Worm (Caenorhabditis elegans): ENCODE measurements around the gene ced-5.

The ced-5 gene

ce11 chrIV:10503750-10504232 is 19.9 kb downstream of the ced-5 start (continued):
- no peak for TF ChIP-seq dpl-1 (GFP tag; optimal IDR thresholded peaks at IDR 0.05)
- TF ChIP-seq nfya-2 (GFP tag; IDR thresholded peaks at IDR 0.05) = no peak
- no peak for TF ChIP-seq efl-1 (GFP tag; optimal IDR thresholded peaks at IDR 0.05)
- no peak for TF ChIP-seq pbrm-1 (GFP tag; IDR thresholded peaks at IDR 0.05)
- TF ChIP-seq bed-2 (GFP tag; IDR thresholded peaks at IDR 0.05) = no peak
- no peak for TF ChIP-seq ceh-40 (GFP tag; IDR thresholded peaks at IDR 0.05)
- peak; percentile 71 for TF ChIP-seq ceh-27 (GFP tag; optimal IDR thresholded peaks at IDR 0.05)
- TF ChIP-seq hsf-1 (GFP tag; IDR thresholded peaks at IDR 0.05) = no peak
- no peak for TF ChIP-seq Y95B8A.8 (GFP tag; IDR thresholded peaks at IDR 0.05)
- peak; percentile 73 for TF ChIP-seq egrh-3 (GFP tag; IDR thresholded peaks at IDR 0.05)
- no peak for TF ChIP-seq rec-8 (tag; optimal IDR thresholded peaks at IDR 0.05)
- no peak for TF ChIP-seq F37B4.10 (GFP tag; IDR thresholded peaks at IDR 0.05)
- no peak for TF ChIP-seq die-1 (tag; optimal IDR thresholded peaks at IDR 0.05)
- peak; percentile 29 for TF ChIP-seq lin-40 (tag; optimal IDR thresholded peaks at IDR 0.05)
- TF ChIP-seq ceh-100 (GFP tag; IDR thresholded peaks at IDR 0.05) = no peak
- TF ChIP-seq madf-8 (GFP tag; conservative IDR thresholded peaks at IDR 0.05) = no peak
- no peak for TF ChIP-seq sptf-2 (GFP tag; optimal IDR thresholded peaks at IDR 0.05)
- TF ChIP-seq atf-7 (tag; optimal IDR thresholded peaks at IDR 0.05) = no peak
- TF ChIP-seq F39B2.1 (GFP tag; IDR thresholded peaks at IDR 0.05) = no peak
- TF ChIP-seq nfyb-1 (GFP tag; IDR thresholded peaks at IDR 0.05) = no peak
- no peak for TF ChIP-seq F57C9.4 (tag; optimal IDR thresholded peaks at IDR 0.05)
- TF ChIP-seq attf-6 (GFP tag; IDR thresholded peaks at IDR 0.05) = no peak
- no peak for TF ChIP-seq ceh-58 (GFP tag; IDR thresholded peaks at IDR 0.05)
- no peak for TF ChIP-seq attf-3 (GFP tag; conservative IDR thresholded peaks at IDR 0.05)
- no peak for TF ChIP-seq lin-35 (GFP tag; optimal IDR thresholded peaks at IDR 0.05)
- no peak for TF ChIP-seq tlf-1 (GFP tag; optimal IDR thresholded peaks at IDR 0.05)
- peak; percentile 24 for TF ChIP-seq chd-7 (tag; optimal IDR thresholded peaks at IDR 0.05)
- TF ChIP-seq lir-1 (GFP tag; conservative IDR thresholded peaks at IDR 0.05) = no peak
- TF ChIP-seq dox-1 (GFP tag; IDR thresholded peaks at IDR 0.05) = peak; percentile 68
- peak; percentile 25; the same call in 1 of the 2 replicates for TF ChIP-seq B0336.3 (GFP tag; IDR thresholded peaks at IDR 0.05)
- no peak for TF ChIP-seq B0261.1 (tag; optimal IDR thresholded peaks at IDR 0.05)
- TF ChIP-seq ztf-22 (GFP tag; optimal IDR thresholded peaks at IDR 0.05) = no peak
- peak; percentile 71 for TF ChIP-seq K12H6.12 (tag; optimal IDR thresholded peaks at IDR 0.05)
- TF ChIP-seq rcor-1 (GFP tag; IDR thresholded peaks at IDR 0.05) = no peak
- no peak for TF ChIP-seq hlh-12 (tag; optimal IDR thresholded peaks at IDR 0.05)
- TF ChIP-seq ztf-26 (tag; optimal IDR thresholded peaks at IDR 0.05) = no peak
- TF ChIP-seq nhr-179 (tag; optimal IDR thresholded peaks at IDR 0.05) = no peak
- TF ChIP-seq ama-1 (optimal IDR thresholded peaks at IDR 0.05) = no peak
- no peak for TF ChIP-seq ama-1 (GFP tag; optimal IDR thresholded peaks at IDR 0.05)
- no peak for TF ChIP-seq F22D6.2 (tag; optimal IDR thresholded peaks at IDR 0.05)
- no peak for TF ChIP-seq nfya-1 (tag; optimal IDR thresholded peaks at IDR 0.05; ENCODE audit: borderline replicate concordance, insufficient read depth)
- no peak for TF ChIP-seq D2030.7 (GFP tag; IDR thresholded peaks at IDR 0.05)
- no peak for TF ChIP-seq F33H1.4 (GFP tag; IDR thresholded peaks at IDR 0.05)
- no peak for TF ChIP-seq ekl-4 (GFP tag; IDR thresholded peaks at IDR 0.05)
- no peak for TF ChIP-seq madf-3 (GFP tag; IDR thresholded peaks at IDR 0.05)
- TF ChIP-seq nhr-80 (tag; optimal IDR thresholded peaks at IDR 0.05) = peak; percentile 24
- no peak for TF ChIP-seq madf-6 (GFP tag; IDR thresholded peaks at IDR 0.05)
- no peak for TF ChIP-seq nhr-90 (tag; optimal IDR thresholded peaks at IDR 0.05)
- TF ChIP-seq B0035.1 (tag; optimal IDR thresholded peaks at IDR 0.05) = no peak
- TF ChIP-seq hmg-20 (GFP tag; IDR thresholded peaks at IDR 0.05) = no peak
- no peak for TF ChIP-seq xnd-1 (tag; optimal IDR thresholded peaks at IDR 0.05)

Measured in whole organism, young adult.